Fruit fly (Drosophila melanogaster): Measurements from ENCODE around the gene Polr1E.

dm6 chr3R:18280133-18280532, 21.4 kb downstream of the Polr1E start:
- TF ChIP-seq CG30431 (GFP tag; optimal IDR thresholded peaks at IDR 0.05) (no peak), Meics (GFP tag; optimal IDR thresholded peaks at IDR 0.05) (no peak), hbn (GFP tag; IDR thresholded peaks at IDR 0.05; ENCODE audit: partially characterized antibody) (no peak)
